Worm (Caenorhabditis elegans) whole organism, L1 larva: ENCODE measurements around the gene aqp-8.

ENCODE experiments used
- lin-13 ChIP-seq: fragments of 150-350 bp; optimal IDR thresholded peaks from 2 replicates; lab custom pipeline; 2014; ENCODE audit warnings: missing biosample characterization, missing genetic modification reagents, missing genetic modification characterization
- nhr-11 ChIP-seq: fragments of 150-350 bp; optimal IDR thresholded peaks from 2 replicates; lab custom pipeline; 2014; ENCODE audit warnings: missing biosample characterization, missing genetic modification characterization

DNA sequence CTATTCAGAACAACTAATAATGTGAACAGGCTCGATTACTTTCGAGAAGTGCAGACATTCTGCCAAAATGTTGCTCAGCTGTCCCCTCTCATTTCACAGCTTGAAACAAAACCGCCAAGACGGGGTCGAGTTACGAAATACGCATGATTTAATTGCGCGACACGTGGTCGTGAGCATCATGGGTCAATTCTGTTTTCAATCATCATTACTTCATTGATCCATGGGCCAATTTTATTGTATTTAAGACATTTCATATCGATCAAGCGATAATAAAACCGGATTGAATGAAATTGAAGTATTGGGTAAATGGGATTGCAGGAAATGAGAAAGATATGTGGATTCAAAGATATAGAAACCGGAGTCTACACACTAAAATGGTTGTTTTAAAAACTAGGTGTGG lies 51.8 kb downstream of the aqp-8 start:
- TF ChIP-seq lin-13 (GFP tag; lab: Kevin White, UChicago) (no peak), nhr-11 (no peak)
